Worm (Caenorhabditis elegans) whole organism, L1 larva: ENCODE data around the gene fbxa-28.

Experiments used
- C04F5.9 ChIP-seq: sonication (generic microtip); optimal IDR thresholded peaks from 2 replicates; lab custom pipeline; 2016; ENCODE audit warnings: missing genetic modification characterization, missing compliant biosample characterization
- Y116A8C.19 ChIP-seq: sonication (generic microtip); optimal IDR thresholded peaks from 2 replicates; lab custom pipeline; 2016; ENCODE audit warnings: missing compliant biosample characterization, missing genetic modification characterization, borderline replicate concordance
- aha-1 ChIP-seq: fragments of 150-350 bp; optimal IDR thresholded peaks from 2 replicates; lab custom pipeline; 2014; ENCODE audit warnings: missing biosample characterization, missing genetic modification characterization
- ama-1 ChIP-seq: fragments of 150-350 bp; optimal IDR thresholded peaks from 2 replicates; lab custom pipeline; 2014
- ceh-8 ChIP-seq: fragments of 200-800 bp; sonication (Bioruptor generic); optimal IDR thresholded peaks from 2 replicates; lab custom pipeline; 2018; ENCODE audit warnings: mild to moderate bottlenecking, missing genetic modification characterization, moderate library complexity, missing compliant biosample characterization
- ceh-88 ChIP-seq: fragments of 200-800 bp; sonication (Bioruptor generic); IDR thresholded peaks from 2 replicates; pipeline ENCODE4 v1.3.6; 2022; ENCODE audit warnings: missing genetic modification characterization, missing compliant biosample characterization
- ces-1 ChIP-seq: fragments of 150-350 bp; optimal IDR thresholded peaks from 2 replicates; lab custom pipeline; 2014; ENCODE audit warnings: missing biosample characterization, missing genetic modification reagents, missing genetic modification characterization
- dsc-1 ChIP-seq: sonication (generic microtip); optimal IDR thresholded peaks from 2 replicates; lab custom pipeline; 2016; ENCODE audit warnings: mild to moderate bottlenecking, missing genetic modification characterization, missing compliant biosample characterization
- efl-1 ChIP-seq, 4 experiments: fragments of 150-350 bp; optimal IDR thresholded peaks in 3 of 4; peaks in 1 of 4; 1 replicate in 1 of 4; 2 replicates in 3 of 4; lab custom pipeline; 2014; ENCODE audit warnings: missing biosample characterization in 2 of 4, missing genetic modification characterization in 2 of 4, missing genetic modification reagents in 2 of 4
- egl-13 ChIP-seq: sonication (generic microtip); optimal IDR thresholded peaks from 2 replicates; lab custom pipeline; 2016; ENCODE audit warnings: missing genotype, missing genetic modification reagents, missing genetic modification characterization, missing compliant biosample characterization
- egl-27 ChIP-seq, 2 experiments: fragments of 150-350 bp in 1 of 2; sonication (generic microtip); optimal IDR thresholded peaks; 3 replicates each; lab custom pipeline; 2017 to 2018; ENCODE audit warnings: missing biosample characterization in 2 of 2, missing genetic modification characterization in 2 of 2, missing genetic modification reagents in 2 of 2
- elt-2 ChIP-seq: sonication (generic microtip); optimal IDR thresholded peaks from 2 replicates; lab custom pipeline; 2016; ENCODE audit warnings: missing genetic modification characterization, mild to moderate bottlenecking, inconsistent platforms, missing compliant biosample characterization, missing genetic modification reagents
- elt-3 ChIP-seq, 6 experiments: fragments of 150-350 bp in 1 of 6; sonication (generic microtip); optimal IDR thresholded peaks; 2 replicates each; lab custom pipeline; 2017 to 2018; ENCODE audit warnings: missing biosample characterization in 6 of 6, missing genetic modification characterization in 6 of 6, inconsistent platforms in 1 of 6
- ets-5 ChIP-seq: fragments of 200-800 bp; sonication (Bioruptor generic); IDR thresholded peaks from 2 replicates; pipeline ENCODE4 v1.3.6; 2022; ENCODE audit warnings: missing genetic modification characterization, missing compliant biosample characterization
- fkh-4 ChIP-seq: sonication (generic microtip); optimal IDR thresholded peaks from 2 replicates; lab custom pipeline; 2016; ENCODE audit warnings: missing compliant biosample characterization, missing genetic modification characterization, borderline replicate concordance
- hlh-4 ChIP-seq: sonication (generic microtip); optimal IDR thresholded peaks from 2 replicates; lab custom pipeline; 2016; ENCODE audit warnings: mild to moderate bottlenecking, missing genetic modification characterization, missing compliant biosample characterization
- hpl-2 ChIP-seq: fragments of 150-350 bp; optimal IDR thresholded peaks from 2 replicates; lab custom pipeline; 2014; ENCODE audit warnings: missing biosample characterization, missing genetic modification reagents, missing genetic modification characterization
- irx-1 ChIP-seq: sonication (generic microtip); optimal IDR thresholded peaks from 2 replicates; lab custom pipeline; 2016; ENCODE audit warnings: missing genetic modification characterization, missing compliant biosample characterization
- jun-1 ChIP-seq: fragments of 150-350 bp; optimal IDR thresholded peaks from 2 replicates; lab custom pipeline; 2014; ENCODE audit warnings: missing biosample characterization, missing genetic modification reagents, missing genetic modification characterization
- lin-13 ChIP-seq: fragments of 150-350 bp; optimal IDR thresholded peaks from 2 replicates; lab custom pipeline; 2014; ENCODE audit warnings: missing biosample characterization, missing genetic modification reagents, missing genetic modification characterization
- lsy-2 ChIP-seq, 2 experiments: fragments of 150-350 bp; optimal IDR thresholded peaks; 2 replicates each; lab custom pipeline; 2014; ENCODE audit warnings: missing biosample characterization in 2 of 2, missing genetic modification characterization in 2 of 2
- mdl-1 ChIP-seq, 2 experiments: fragments of 150-350 bp; optimal IDR thresholded peaks; 2 replicates each; lab custom pipeline; 2014 to 2017; ENCODE audit warnings: missing biosample characterization in 2 of 2, missing genetic modification characterization in 2 of 2, inconsistent platforms in 1 of 2
- mef-2 ChIP-seq: fragments of 150-350 bp; optimal IDR thresholded peaks from 2 replicates; lab custom pipeline; 2014; ENCODE audit warnings: missing biosample characterization, missing genetic modification characterization
- nhr-11 ChIP-seq: fragments of 150-350 bp; optimal IDR thresholded peaks from 2 replicates; lab custom pipeline; 2014; ENCODE audit warnings: missing biosample characterization, missing genetic modification characterization
- nhr-12 ChIP-seq: sonication (generic microtip); optimal IDR thresholded peaks from 2 replicates; lab custom pipeline; 2017; ENCODE audit warnings: missing biosample characterization, missing genetic modification characterization
- nhr-20 ChIP-seq: sonication (generic microtip); optimal IDR thresholded peaks from 2 replicates; lab custom pipeline; 2016; ENCODE audit warnings: mild to moderate bottlenecking, missing genetic modification characterization, missing compliant biosample characterization
- nhr-47 ChIP-seq: sonication (generic microtip); optimal IDR thresholded peaks from 2 replicates; lab custom pipeline; 2016; ENCODE audit warnings: mild to moderate bottlenecking, missing genetic modification characterization, moderate library complexity, missing compliant biosample characterization
- nhr-77 ChIP-seq: fragments of 150-350 bp; optimal IDR thresholded peaks from 2 replicates; lab custom pipeline; 2014; ENCODE audit warnings: missing biosample characterization, missing genetic modification characterization
- nhr-85 ChIP-seq: sonication (generic microtip); peaks from one replicate; lab custom pipeline; 2016; ENCODE audit warnings: missing genetic modification characterization, inconsistent platforms, missing compliant biosample characterization
- pag-3 ChIP-seq: sonication (generic microtip); optimal IDR thresholded peaks from 2 replicates; lab custom pipeline; 2017; ENCODE audit warnings: missing genetic modification characterization, mild to moderate bottlenecking, missing compliant biosample characterization, antibody characterized with exemption, borderline replicate concordance; ENCODE audit not compliant: insufficient read depth
- pax-3 ChIP-seq: fragments of 200-800 bp; sonication (Bioruptor generic); optimal IDR thresholded peaks from 2 replicates; lab custom pipeline; 2018; ENCODE audit warnings: mild to moderate bottlenecking, missing genetic modification characterization, moderate library complexity, missing compliant biosample characterization
- pqm-1 ChIP-seq: sonication (generic microtip); optimal IDR thresholded peaks from 3 replicates; lab custom pipeline; 2017; ENCODE audit warnings: missing biosample characterization, missing genetic modification characterization
- skn-1 ChIP-seq: fragments of 150-350 bp; optimal IDR thresholded peaks from 2 replicates; lab custom pipeline; 2014; ENCODE audit warnings: missing biosample characterization, missing genetic modification characterization
- snpc-4 ChIP-seq: fragments of 150-350 bp; optimal IDR thresholded peaks from 2 replicates; lab custom pipeline; 2014; ENCODE audit warnings: missing biosample characterization, missing genetic modification characterization
- sox-4 ChIP-seq: sonication (generic microtip); optimal IDR thresholded peaks from 2 replicates; lab custom pipeline; 2016; ENCODE audit warnings: missing genetic modification characterization, missing compliant biosample characterization
- sup-37 ChIP-seq: fragments of 200-800 bp; sonication (Bioruptor generic); optimal IDR thresholded peaks from 2 replicates; lab custom pipeline; 2018; ENCODE audit warnings: mild to moderate bottlenecking, missing genetic modification characterization, missing compliant biosample characterization
- swsn-7 ChIP-seq: sonication (generic microtip); optimal IDR thresholded peaks from 2 replicates; lab custom pipeline; 2016; ENCODE audit warnings: missing genetic modification characterization, missing compliant biosample characterization
- tlp-1 ChIP-seq: fragments of 150-350 bp; optimal IDR thresholded peaks from 2 replicates; lab custom pipeline; 2014; ENCODE audit warnings: missing biosample characterization, missing genetic modification characterization
- xbp-1 ChIP-seq: sonication (generic microtip); optimal IDR thresholded peaks from 2 replicates; lab custom pipeline; 2016; ENCODE audit warnings: missing genetic modification characterization, missing compliant biosample characterization
- zip-4 ChIP-seq: fragments of 200-800 bp; sonication (Bioruptor generic); optimal IDR thresholded peaks from 2 replicates; lab custom pipeline; 2018; ENCODE audit warnings: mild to moderate bottlenecking, missing genetic modification characterization, moderate library complexity, missing compliant biosample characterization
- ztf-11 ChIP-seq, 2 experiments: sonication (generic microtip); optimal IDR thresholded peaks; 2 replicates each; lab custom pipeline; 2016 to 2017; ENCODE audit warnings: missing genetic modification characterization in 2 of 2, missing biosample characterization in 1 of 2, missing compliant biosample characterization in 1 of 2

The fbxa-28 gene

ce11 chrIII:1323555-1323954 lies 25.9 kb downstream of the fbxa-28 start:
- TF ChIP-seq efl-1 (optimal IDR thresholded peaks at IDR 0.05; lab: Kevin White, UChicago) (no peak), efl-1 (GFP tag; optimal IDR thresholded peaks at IDR 0.05 in 1 of 2; lab: Kevin White, UChicago) (no peak), lsy-2 (tag; optimal IDR thresholded peaks at IDR 0.05; lab: Kevin White, UChicago) (peak in 1 of 2 experiments; percentile 20), irx-1 (tag; lab: Kevin White, UChicago) (no peak), sox-4 (tag; lab: Kevin White, UChicago) (no peak), nhr-85 (tag; lab: Kevin White, UChicago) (no peak), egl-13 (no peak), ets-5 (GFP tag; lab: Robert Waterston, UW) (no peak), nhr-20 (tag; lab: Kevin White, UChicago) (no peak), ceh-8 (GFP tag; lab: Kevin White, UChicago) (no peak), nhr-11 (tag; lab: Kevin White, UChicago) (no peak), ces-1 (GFP tag; lab: Kevin White, UChicago) (no peak), elt-2 (tag; lab: Kevin White, UChicago) (peak; percentile 92), pax-3 (tag; lab: Kevin White, UChicago) (peak; percentile 16), egl-27 (tag; optimal IDR thresholded peaks at IDR 0.05; lab: Kevin White, UChicago) (no peak), skn-1 (no peak), nhr-12 (tag; lab: Kevin White, UChicago) (no peak), hlh-4 (tag; lab: Kevin White, UChicago) (no peak), ceh-88 (GFP tag; lab: Robert Waterston, UW) (no peak), pqm-1 (peak; percentile 89), hpl-2 (GFP tag; lab: Kevin White, UChicago) (no peak), sup-37 (no peak), pag-3 (tag; lab: Kevin White, UChicago) (no peak), fkh-4 (tag; lab: Kevin White, UChicago) (no peak), C04F5.9 (no peak), zip-4 (GFP tag; lab: Kevin White, UChicago) (no peak), Y116A8C.19 (no peak), dsc-1 (tag; lab: Kevin White, UChicago) (no peak), ztf-11 (tag; optimal IDR thresholded peaks at IDR 0.05; lab: Kevin White, UChicago) (no peak), xbp-1 (tag; lab: Kevin White, UChicago) (no peak), ama-1 (lab: Kevin White, UChicago) (no peak), tlp-1 (no peak)

DNA sequence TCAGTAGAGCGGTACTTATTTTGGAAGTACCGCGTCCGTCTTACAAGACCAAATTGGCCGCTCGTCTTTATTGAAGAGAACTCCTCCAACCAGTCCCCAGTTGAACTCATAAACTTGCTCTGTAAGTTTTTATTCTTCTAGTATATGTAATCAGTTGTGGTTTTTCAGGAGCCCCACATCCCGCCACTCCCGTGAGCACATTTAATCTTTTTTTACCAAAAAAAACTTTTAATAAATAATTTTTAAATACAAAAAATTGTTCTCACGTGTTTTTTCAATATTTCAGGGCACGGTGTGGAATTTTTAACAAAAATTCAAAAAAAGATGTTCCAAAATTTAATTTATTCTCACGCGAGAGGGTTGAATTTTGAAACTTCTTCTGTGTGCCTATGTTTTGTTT lies 26.8 kb downstream of the fbxa-28 start, which contains the start of gene fbxa-14:
TSS of gene fbxa-14 (minus strand) at position 101 of the 400 bp plus-strand sequence.
- no peak for TF ChIP-seq efl-1 (optimal IDR thresholded peaks at IDR 0.05; lab: Kevin White, UChicago)
- no peak for TF ChIP-seq efl-1 (GFP tag; optimal IDR thresholded peaks at IDR 0.05 in 1 of 2; lab: Kevin White, UChicago)
- TF ChIP-seq lin-13 (GFP tag; lab: Kevin White, UChicago) = no peak
- no peak for TF ChIP-seq mef-2 (tag; lab: Kevin White, UChicago)
- no peak for TF ChIP-seq mdl-1 (tag; optimal IDR thresholded peaks at IDR 0.05; lab: Kevin White, UChicago)
- TF ChIP-seq nhr-77 (tag; lab: Kevin White, UChicago) = no peak
- no peak for TF ChIP-seq snpc-4 (tag; lab: Kevin White, UChicago)
- TF ChIP-seq irx-1 (tag; lab: Kevin White, UChicago) = no peak
- TF ChIP-seq aha-1 (tag; lab: Kevin White, UChicago) = no peak
- no peak for TF ChIP-seq lsy-2 (tag; optimal IDR thresholded peaks at IDR 0.05; lab: Kevin White, UChicago)
- no peak for TF ChIP-seq egl-27 (tag; optimal IDR thresholded peaks at IDR 0.05; lab: Kevin White, UChicago)
- TF ChIP-seq swsn-7 (tag; lab: Kevin White, UChicago) = no peak
- no peak for TF ChIP-seq elt-3 (tag; optimal IDR thresholded peaks at IDR 0.05; lab: Kevin White, UChicago)
- no peak for TF ChIP-seq nhr-47 (tag; lab: Kevin White, UChicago)
- TF ChIP-seq jun-1 (tag; lab: Kevin White, UChicago) = no peak
- no peak for TF ChIP-seq pqm-1
- TF ChIP-seq, all 84 proteins: peak for 0
